Fruit fly (Drosophila melanogaster): Measurements from ENCODE around the gene CG17344.

Gene CG17344

dm6 chr2L:19136735-19137134 is 34.9 kb downstream of the CG17344 start:
- TF ChIP-seq CG12605 (GFP tag; IDR thresholded peaks at IDR 0.05): peak; percentile 56
- TF ChIP-seq fd96Ca (GFP tag; IDR thresholded peaks at IDR 0.05): peak; percentile 62; the same call in 2 of the 3 replicates
- peak; percentile 98 for TF ChIP-seq CG9948 (tag; optimal IDR thresholded peaks at IDR 0.05)
- TF ChIP-seq CG17806 (tag; optimal IDR thresholded peaks at IDR 0.05): peak; percentile 98
- 0 out of 2 replicates have a peak, but pooled peaks have one; percentile 18 for TF ChIP-seq CG32121 (GFP tag; IDR thresholded peaks at IDR 0.05)
- peak; percentile 83 for TF ChIP-seq Pif1B (GFP tag; optimal IDR thresholded peaks at IDR 0.05)
- peak; percentile 90 for TF ChIP-seq Pif1A (GFP tag; optimal IDR thresholded peaks at IDR 0.05)
- TF ChIP-seq CG14655 (GFP tag; optimal IDR thresholded peaks at IDR 0.05): peak; percentile 94
- TF ChIP-seq CG34367 (tag; optimal IDR thresholded peaks at IDR 0.05): peak; percentile 96
- peak; percentile 88 for TF ChIP-seq Snoo (tag; optimal IDR thresholded peaks at IDR 0.05)
- peak; percentile 71 for TF ChIP-seq CG4496 (GFP tag; IDR thresholded peaks at IDR 0.05)
- peak; percentile 95 for TF ChIP-seq CG15710 (tag; optimal IDR thresholded peaks at IDR 0.05)
- peak; percentile 14; the same call in 1 of the 2 replicates for TF ChIP-seq rn (GFP tag; IDR thresholded peaks at IDR 0.05)
- peak; percentile 94 for TF ChIP-seq D1 (tag; optimal IDR thresholded peaks at IDR 0.05)
- no peak for TF ChIP-seq CG10348 (GFP tag; IDR thresholded peaks at IDR 0.05)
- TF ChIP-seq gl (tag; optimal IDR thresholded peaks at IDR 0.05): peak; percentile 90
- TF ChIP-seq CG8159 (tag; optimal IDR thresholded peaks at IDR 0.05): peak; percentile 98
- TF ChIP-seq EcR (GFP tag; optimal IDR thresholded peaks at IDR 0.05): no peak
- TF ChIP-seq CG13204 (GFP tag; optimal IDR thresholded peaks at IDR 0.05): peak; percentile 86
- peak; percentile 30; the same call in 1 of the 2 replicates for TF ChIP-seq Ets98B (GFP tag; IDR thresholded peaks at IDR 0.05)
- TF ChIP-seq CG8301 (tag; optimal IDR thresholded peaks at IDR 0.05): peak; percentile 89

- no peak for TF ChIP-seq CG4496 (GFP tag; IDR thresholded peaks at IDR 0.05)
- no peak for TF ChIP-seq rn (GFP tag; IDR thresholded peaks at IDR 0.05)
- TF ChIP-seq CG32121 (GFP tag; IDR thresholded peaks at IDR 0.05): no peak
- no peak for TF ChIP-seq CG8301 (tag; optimal IDR thresholded peaks at IDR 0.05)
- TF ChIP-seq CG17806 (tag; optimal IDR thresholded peaks at IDR 0.05): no peak
- no peak for TF ChIP-seq D1 (tag; optimal IDR thresholded peaks at IDR 0.05)
- TF ChIP-seq CG14655 (GFP tag; optimal IDR thresholded peaks at IDR 0.05): no peak
- TF ChIP-seq CG10348 (GFP tag; IDR thresholded peaks at IDR 0.05): no peak
- no peak for TF ChIP-seq Ets98B (GFP tag; IDR thresholded peaks at IDR 0.05)
Measured at dm6 chr2L:19137494-19138360, 35.9 kb downstream of the CG17344 start.

- peak; percentile 17 for TF ChIP-seq CG17806 (tag; optimal IDR thresholded peaks at IDR 0.05)
- peak; percentile 17 for TF ChIP-seq CG9948 (tag; optimal IDR thresholded peaks at IDR 0.05)
- no peak for TF ChIP-seq CG12605 (GFP tag; IDR thresholded peaks at IDR 0.05)
- TF ChIP-seq rn (GFP tag; IDR thresholded peaks at IDR 0.05): no peak
- peak; percentile 94 for TF ChIP-seq EcR (GFP tag; optimal IDR thresholded peaks at IDR 0.05)
- TF ChIP-seq CG15710 (tag; optimal IDR thresholded peaks at IDR 0.05): peak; percentile 13
- TF ChIP-seq CG13204 (GFP tag; optimal IDR thresholded peaks at IDR 0.05): peak; percentile 19
Measured at dm6 chr2L:19138361-19139041, 36.7 kb downstream of the CG17344 start.

- TF ChIP-seq CG12605 (GFP tag; IDR thresholded peaks at IDR 0.05): no peak
- peak; percentile 23 for TF ChIP-seq EcR (GFP tag; optimal IDR thresholded peaks at IDR 0.05)
- no peak for TF ChIP-seq CG10348 (GFP tag; IDR thresholded peaks at IDR 0.05)
Measured at dm6 chr2L:19139751-19140150, 37.9 kb downstream of the CG17344 start.

dm6 chr2L:19140257-19140983 is 38.6 kb downstream of the CG17344 start:
- no peak for TF ChIP-seq rn (GFP tag; IDR thresholded peaks at IDR 0.05)
- no peak for TF ChIP-seq CG32121 (GFP tag; IDR thresholded peaks at IDR 0.05)
- peak; percentile 6 for TF ChIP-seq Pif1A (GFP tag; optimal IDR thresholded peaks at IDR 0.05)
- TF ChIP-seq EcR (GFP tag; optimal IDR thresholded peaks at IDR 0.05): no peak
- TF ChIP-seq CG10348 (GFP tag; IDR thresholded peaks at IDR 0.05): no peak
- no peak for TF ChIP-seq Ets98B (GFP tag; IDR thresholded peaks at IDR 0.05)
- peak; percentile 10 for TF ChIP-seq CG9948 (tag; optimal IDR thresholded peaks at IDR 0.05)
- TF ChIP-seq CG8159 (tag; optimal IDR thresholded peaks at IDR 0.05): peak; percentile 57
- no peak for TF ChIP-seq CG12605 (GFP tag; IDR thresholded peaks at IDR 0.05)
- TF ChIP-seq gl (tag; optimal IDR thresholded peaks at IDR 0.05): peak; percentile 16
- no peak for TF ChIP-seq Snoo (tag; optimal IDR thresholded peaks at IDR 0.05)
- TF ChIP-seq fd96Ca (GFP tag; IDR thresholded peaks at IDR 0.05): no peak
- no peak for TF ChIP-seq CG4496 (GFP tag; IDR thresholded peaks at IDR 0.05)
- TF ChIP-seq CG14655 (GFP tag; optimal IDR thresholded peaks at IDR 0.05): peak; percentile 25
- TF ChIP-seq CG34367 (tag; optimal IDR thresholded peaks at IDR 0.05): no peak
- TF ChIP-seq CG8301 (tag; optimal IDR thresholded peaks at IDR 0.05): no peak
- no peak for TF ChIP-seq CG15710 (tag; optimal IDR thresholded peaks at IDR 0.05)
- no peak for TF ChIP-seq D1 (tag; optimal IDR thresholded peaks at IDR 0.05)
- no peak for TF ChIP-seq Pif1B (GFP tag; optimal IDR thresholded peaks at IDR 0.05)
- TF ChIP-seq CG17806 (tag; optimal IDR thresholded peaks at IDR 0.05): peak; percentile 49
- TF ChIP-seq CG13204 (GFP tag; optimal IDR thresholded peaks at IDR 0.05): no peak
